Fruit fly (Drosophila melanogaster) whole organism, prepupa: ENCODE measurements around the gene Tace.

ENCODE experiments used
- CG10669 ChIP-seq: fragments of 200-800 bp; sonication (Bioruptor generic); optimal IDR thresholded peaks from 3 replicates; lab custom pipeline; 2018; ENCODE audit warnings: missing biosample characterization, mild to moderate bottlenecking, missing genetic modification characterization, moderate library complexity
- CG11294 ChIP-seq: fragments of 200-800 bp; sonication (Bioruptor generic); IDR thresholded peaks from 2 replicates; pipeline ENCODE4 v1.3.6; 2022; ENCODE audit warnings: missing biosample characterization, missing genetic modification characterization
- CG11762 ChIP-seq: fragments of 200-800 bp; sonication (Bioruptor generic); optimal IDR thresholded peaks from 3 replicates; lab custom pipeline; 2016; ENCODE audit warnings: missing biosample characterization, missing genetic modification characterization; ENCODE audit not compliant: insufficient read depth
- CG15336 ChIP-seq: fragments of 200-800 bp; sonication (Bioruptor generic); IDR thresholded peaks from 2 replicates; pipeline ENCODE4 v1.3.6; 2022; ENCODE audit warnings: missing biosample characterization, missing genetic modification characterization
- CG1621 ChIP-seq: fragments of 200-800 bp; sonication (Bioruptor generic); optimal IDR thresholded peaks from 3 replicates; lab custom pipeline; 2018; ENCODE audit warnings: missing biosample characterization, mild to moderate bottlenecking, missing genetic modification characterization
- CG3032 ChIP-seq: fragments of 200-800 bp; optimal IDR thresholded peaks from 2 replicates; lab custom pipeline; 2019; ENCODE audit warnings: missing biosample characterization, mild to moderate bottlenecking, missing genetic modification characterization, moderate library complexity
- CG34406 ChIP-seq: fragments of 200-800 bp; sonication (Bioruptor generic); optimal IDR thresholded peaks from 3 replicates; lab custom pipeline; 2016; ENCODE audit warnings: missing biosample characterization, missing genetic modification characterization
- CG6163 ChIP-seq: fragments of 200-800 bp; sonication (Bioruptor generic); IDR thresholded peaks from 3 replicates; pipeline ENCODE4 v1.3.6; 2022; ENCODE audit warnings: missing biosample characterization, missing genetic modification characterization
- CG6792 ChIP-seq: fragments of 200-800 bp; sonication (Bioruptor generic); optimal IDR thresholded peaks from 3 replicates; lab custom pipeline; 2016; ENCODE audit warnings: missing biosample characterization, missing genetic modification characterization
- CG6808 ChIP-seq: fragments of 200-800 bp; sonication (Bioruptor generic); optimal IDR thresholded peaks from 3 replicates; lab custom pipeline; 2017; ENCODE audit warnings: missing biosample characterization, missing genetic modification characterization, mild to moderate bottlenecking, moderate library complexity, missing genetic modification reagents
- CG6854 ChIP-seq: fragments of 200-800 bp; sonication (Bioruptor generic); optimal IDR thresholded peaks from 2 replicates; lab custom pipeline; 2017; ENCODE audit warnings: missing biosample characterization, mild to moderate bottlenecking, missing genetic modification characterization
- CG7368 ChIP-seq: fragments of 200-800 bp; sonication (Bioruptor generic); optimal IDR thresholded peaks from 3 replicates; lab custom pipeline; 2016; ENCODE audit warnings: missing biosample characterization, missing genetic modification characterization
- CG8119 ChIP-seq: fragments of 200-800 bp; sonication (Bioruptor generic); IDR thresholded peaks from 3 replicates; pipeline ENCODE4 v1.3.6; 2022; ENCODE audit warnings: missing biosample characterization, missing genetic modification characterization
- CG8319 ChIP-seq: fragments of 200-800 bp; sonication (Bioruptor generic); optimal IDR thresholded peaks from 3 replicates; lab custom pipeline; 2016; ENCODE audit warnings: missing biosample characterization, missing genetic modification characterization
- CG8632 ChIP-seq: fragments of 200-800 bp; sonication (Bioruptor generic); optimal IDR thresholded peaks from 3 replicates; lab custom pipeline; 2016; ENCODE audit warnings: missing biosample characterization, missing genetic modification characterization
- Eip75B ChIP-seq: fragments of 200-800 bp; sonication (Bioruptor generic); optimal IDR thresholded peaks from 3 replicates; lab custom pipeline; 2016; ENCODE audit warnings: missing biosample characterization, missing genetic modification characterization
- Eip78C ChIP-seq: fragments of 200-800 bp; sonication (Bioruptor generic); peaks from one replicate; lab custom pipeline; 2016; ENCODE audit warnings: missing biosample characterization, missing genetic modification characterization
- Eip93F ChIP-seq: fragments of 200-800 bp; sonication (Bioruptor generic); optimal IDR thresholded peaks from 2 replicates; lab custom pipeline; 2016; ENCODE audit warnings: missing biosample characterization, mild to moderate bottlenecking, missing genetic modification characterization
- Hr39 ChIP-seq: fragments of 200-800 bp; sonication (Bioruptor generic); optimal IDR thresholded peaks from 2 replicates; lab custom pipeline; 2016; ENCODE audit warnings: missing biosample characterization, missing genetic modification characterization
- OdsH ChIP-seq: fragments of 200-800 bp; sonication (Bioruptor generic); optimal IDR thresholded peaks from 3 replicates; lab custom pipeline; 2016; ENCODE audit warnings: missing biosample characterization, missing genetic modification characterization
- Smox ChIP-seq: fragments of 200-800 bp; sonication (Bioruptor generic); optimal IDR thresholded peaks from 3 replicates; lab custom pipeline; 2016; ENCODE audit warnings: missing biosample characterization, missing genetic modification characterization
- Sox14 ChIP-seq: fragments of 200-800 bp; sonication (Bioruptor generic); optimal IDR thresholded peaks from 3 replicates; lab custom pipeline; 2016; ENCODE audit warnings: missing biosample characterization, missing genetic modification characterization
- Sox15 ChIP-seq: fragments of 200-800 bp; sonication (Bioruptor generic); optimal IDR thresholded peaks from 3 replicates; lab custom pipeline; 2016; ENCODE audit warnings: missing biosample characterization, missing genetic modification characterization
- achi ChIP-seq: fragments of 200-800 bp; sonication (Bioruptor generic); optimal IDR thresholded peaks from 3 replicates; lab custom pipeline; 2016; ENCODE audit warnings: missing biosample characterization, missing genetic modification characterization
- dac ChIP-seq: fragments of 200-800 bp; sonication (Bioruptor generic); optimal IDR thresholded peaks from 2 replicates; lab custom pipeline; 2017; ENCODE audit warnings: missing biosample characterization, mild to moderate bottlenecking, missing genetic modification characterization
- eg ChIP-seq: fragments of 200-800 bp; sonication (Bioruptor generic); IDR thresholded peaks from 3 replicates; pipeline ENCODE4 v1.3.6; 2022; ENCODE audit warnings: missing biosample characterization, missing genetic modification characterization
- fd85E ChIP-seq: fragments of 200-800 bp; sonication (Bioruptor generic); optimal IDR thresholded peaks from 3 replicates; lab custom pipeline; 2016; ENCODE audit warnings: missing biosample characterization, missing genetic modification characterization
- fkh ChIP-seq: fragments of 200-800 bp; sonication (Bioruptor generic); optimal IDR thresholded peaks from 3 replicates; lab custom pipeline; 2017; ENCODE audit warnings: missing biosample characterization, mild to moderate bottlenecking, missing genetic modification characterization, moderate library complexity
- net ChIP-seq: fragments of 200-800 bp; sonication (Bioruptor generic); optimal IDR thresholded peaks from 3 replicates; lab custom pipeline; 2016; ENCODE audit warnings: missing biosample characterization, missing genetic modification characterization
- pdm3 ChIP-seq: fragments of 200-800 bp; sonication (Bioruptor generic); optimal IDR thresholded peaks from 3 replicates; lab custom pipeline; 2016; ENCODE audit warnings: missing biosample characterization, missing genetic modification characterization
- salr ChIP-seq, 2 experiments: fragments of 200-800 bp; sonication (Bioruptor generic); optimal IDR thresholded peaks; 3 replicates each; lab custom pipeline; 2016 to 2018; ENCODE audit warnings: missing biosample characterization in 2 of 2, missing genetic modification characterization in 2 of 2, mild to moderate bottlenecking in 1 of 2
- ss ChIP-seq, 2 experiments: fragments of 200-800 bp; sonication (Bioruptor generic); optimal IDR thresholded peaks; 2 replicates in 1 of 2; 3 replicates in 1 of 2; lab custom pipeline; 2017 to 2018; ENCODE audit warnings: mild to moderate bottlenecking in 2 of 2, missing biosample characterization in 2 of 2, missing genetic modification characterization in 2 of 2, moderate library complexity in 1 of 2
- svp ChIP-seq: fragments of 200-800 bp; sonication (Bioruptor generic); peaks from one replicate; lab custom pipeline; 2016; ENCODE audit warnings: missing biosample characterization, missing genetic modification characterization
- vri ChIP-seq: fragments of 200-800 bp; sonication (Bioruptor generic); optimal IDR thresholded peaks from 3 replicates; lab custom pipeline; 2016; ENCODE audit warnings: missing biosample characterization, mild to moderate bottlenecking, missing genetic modification characterization

The Tace gene

DNA sequence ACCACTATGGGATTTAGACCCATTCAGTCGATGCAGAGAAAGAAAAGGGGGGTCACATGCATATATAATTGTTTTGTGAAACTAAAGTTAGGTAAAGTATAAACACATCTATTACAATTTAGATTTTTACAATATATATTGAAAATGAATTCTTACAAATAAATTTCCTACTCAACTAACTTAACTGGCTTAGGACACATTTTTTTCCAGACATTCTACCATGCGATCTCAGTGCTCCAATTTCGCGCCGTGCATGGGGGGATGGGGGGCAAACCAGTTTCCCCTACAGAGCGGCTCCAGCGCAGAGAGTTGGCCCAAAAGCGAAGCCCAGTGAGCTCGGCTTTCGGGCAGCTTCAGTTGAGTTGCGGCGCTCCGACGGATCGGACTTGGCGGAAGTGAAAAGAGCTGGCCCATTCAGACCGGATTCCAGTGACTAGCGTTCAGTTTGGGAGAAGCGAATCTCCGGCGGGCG, 17.2 kb upstream of the Tace start, which contains the start of gene CG7896 (continued):
- peak; percentile 74 for TF ChIP-seq CG7368 (GFP tag; lab: Kevin White, UChicago)
- peak; percentile 67 for TF ChIP-seq dac (GFP tag; lab: Kevin White, UChicago)
- TF ChIP-seq Eip78C (GFP tag; lab: Kevin White, UChicago) = peak; percentile 94
- TF ChIP-seq achi (GFP tag; lab: Kevin White, UChicago) = peak; percentile 87
- TF ChIP-seq ss (GFP tag; optimal IDR thresholded peaks at IDR 0.05; lab: Kevin White, UChicago) = peak; percentile 56 to 86
- TF ChIP-seq CG3032 = peak; percentile 87
- TF ChIP-seq CG8319 (GFP tag; lab: Kevin White, UChicago) = peak; percentile 78
- TF ChIP-seq fkh (GFP tag; lab: Kevin White, UChicago) = peak; percentile 12
- TF ChIP-seq svp (GFP tag; lab: Kevin White, UChicago) = peak; percentile 97
- TF ChIP-seq fd85E (GFP tag; lab: Kevin White, UChicago) = peak; percentile 34
- peak; percentile 78 for TF ChIP-seq net (GFP tag; lab: Kevin White, UChicago)
- peak; percentile 93 for TF ChIP-seq CG8119 (GFP tag; lab: Robert Waterston, UW)
- TF ChIP-seq CG15336 (GFP tag; lab: Robert Waterston, UW) = peak; percentile 93
- peak; percentile 70 for TF ChIP-seq pdm3

DNA sequence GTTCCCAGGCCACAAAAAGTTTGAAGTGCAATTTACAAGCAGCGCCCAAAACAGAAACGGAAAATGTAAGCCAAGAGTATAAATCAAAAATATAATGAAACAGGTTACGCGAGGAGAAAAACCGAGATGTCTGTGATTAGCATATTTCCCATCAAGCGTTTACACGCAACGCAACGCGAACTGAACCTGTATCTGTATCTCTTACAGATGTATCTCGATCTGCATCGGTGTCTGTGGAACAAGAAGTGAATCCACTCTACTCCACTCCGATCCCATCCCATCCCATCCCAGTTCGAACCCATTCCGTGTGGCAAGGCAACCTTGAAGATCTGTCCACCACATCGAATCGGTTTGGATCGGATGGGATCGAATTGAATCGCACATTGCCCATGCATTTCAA, 16.4 kb upstream of the Tace start:
- TF ChIP-seq ss (GFP tag; optimal IDR thresholded peaks at IDR 0.05; lab: Kevin White, UChicago) = peak in 1 of 2 experiments; percentile 31
- TF ChIP-seq OdsH = no peak

DNA sequence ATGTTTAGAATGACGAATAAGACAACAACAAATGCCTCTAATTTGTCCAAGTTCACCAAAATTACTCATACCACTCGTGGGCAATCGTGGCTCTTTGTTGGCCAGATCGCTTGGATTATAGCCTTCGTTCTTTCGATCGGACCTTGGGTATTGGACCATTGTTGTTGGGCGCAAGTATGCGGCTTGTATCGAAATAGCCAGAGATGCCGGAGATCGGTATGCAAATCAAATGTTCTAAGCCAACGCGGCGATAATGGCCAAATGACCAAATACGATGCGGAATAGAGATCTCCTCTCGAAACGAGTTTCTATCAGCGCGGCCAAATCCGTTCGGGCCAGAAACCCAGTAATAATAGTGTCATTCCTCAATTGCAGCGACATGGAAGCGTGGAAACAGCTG, 15.1 kb upstream of the Tace start:
- TF ChIP-seq CG8319 (GFP tag; lab: Kevin White, UChicago) = no peak
- no peak for TF ChIP-seq CG8632 (GFP tag; lab: Kevin White, UChicago)
- TF ChIP-seq Sox15 (GFP tag; lab: Kevin White, UChicago) = no peak
- TF ChIP-seq CG34406 (GFP tag; lab: Kevin White, UChicago) = no peak
- no peak for TF ChIP-seq CG11294 (GFP tag; lab: Robert Waterston, UW)
- no peak for TF ChIP-seq achi (GFP tag; lab: Kevin White, UChicago)

DNA sequence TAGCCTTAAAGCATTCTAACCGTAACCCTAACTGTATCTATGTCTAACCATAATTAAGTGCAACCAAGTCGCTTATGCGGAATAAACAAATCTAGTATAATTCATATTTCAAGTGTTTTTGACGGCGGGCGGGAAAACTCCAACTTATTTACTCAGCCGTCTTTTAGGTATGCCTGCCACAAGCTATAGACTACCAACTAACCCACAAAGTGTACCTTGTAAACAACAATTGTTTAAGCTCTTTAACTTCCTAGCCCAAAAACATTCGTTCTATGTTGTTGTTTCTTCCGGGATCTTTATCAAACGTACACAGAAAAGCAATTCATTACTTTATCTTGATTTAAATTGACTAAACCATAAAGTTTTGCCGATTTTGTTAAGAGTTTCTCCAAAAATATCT, 9.6 kb upstream of the Tace start:
- TF ChIP-seq fkh (GFP tag; lab: Kevin White, UChicago) (peak; percentile 67), CG6792 (GFP tag; lab: Kevin White, UChicago) (no peak), CG11762 (no peak)

DNA sequence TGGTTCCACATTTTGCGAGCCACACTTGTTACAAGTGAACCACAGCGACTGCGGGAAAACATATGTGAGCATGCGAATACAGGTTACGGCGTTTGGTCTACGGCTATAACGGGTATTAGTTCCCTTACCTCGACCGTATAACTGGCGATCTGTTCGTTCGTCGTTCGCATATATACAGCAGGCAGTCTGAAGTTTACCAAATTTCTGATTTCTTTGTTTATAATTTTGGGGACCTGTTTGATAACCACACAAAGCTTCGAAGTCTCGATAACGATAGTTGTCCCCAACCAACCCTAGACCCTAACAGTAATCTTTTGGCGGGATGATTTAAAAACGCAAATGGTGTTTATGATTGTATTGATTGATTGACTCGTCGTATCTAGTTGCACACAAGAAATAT, 7.2 kb upstream of the Tace start, which contains the start of gene Acph-1:
Acph-1 (minus strand) TSS at position 278 of the 400 bp plus-strand sequence.
- TF ChIP-seq CG1621 (tag; lab: Kevin White, UChicago) (peak; percentile 1), fkh (GFP tag; lab: Kevin White, UChicago) (peak; percentile 6), Sox14 (peak; percentile 86), Eip93F (peak; percentile 33), CG6854 (GFP tag; lab: Kevin White, UChicago) (no peak), ss (GFP tag; optimal IDR thresholded peaks at IDR 0.05; lab: Kevin White, UChicago) (no peak), eg (GFP tag; lab: Robert Waterston, UW) (no peak), salr (GFP tag; optimal IDR thresholded peaks at IDR 0.05; lab: Kevin White, UChicago) (no peak)

DNA sequence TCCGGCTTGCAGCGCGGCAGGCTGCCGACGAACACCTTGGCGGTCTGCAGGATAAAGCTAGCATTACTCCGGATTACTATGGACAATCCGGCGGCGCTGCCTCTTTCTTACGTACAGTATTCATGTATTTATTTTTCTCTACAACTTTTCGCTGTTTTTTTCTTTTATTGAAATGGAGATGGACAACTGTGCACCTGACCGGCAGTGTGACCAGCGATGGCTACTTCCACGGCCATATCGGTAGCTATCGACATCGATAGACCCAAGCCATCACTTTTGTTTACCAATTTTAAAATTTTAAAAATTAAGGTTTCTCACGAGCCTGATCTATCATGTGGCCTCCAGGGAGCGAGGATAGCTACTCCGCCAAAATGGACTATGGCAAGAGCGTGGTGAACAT, 5.3 kb upstream of the Tace start, which contains the start of the genes CG7903 and Sas-6:
CG7903 (minus strand) TSS at position 197 of the 400 bp plus-strand sequence.
Sas-6 (plus strand) TSS at position 323 of the 400 bp plus-strand sequence.
- TF ChIP-seq Hr39 (GFP tag; lab: Kevin White, UChicago) = no peak
- no peak for TF ChIP-seq ss (GFP tag; optimal IDR thresholded peaks at IDR 0.05; lab: Kevin White, UChicago)
- TF ChIP-seq CG1621 (tag; lab: Kevin White, UChicago) = peak; percentile 16
- 0 out of 3 replicates have a peak, but pooled peaks have one; percentile 22 for TF ChIP-seq CG6163
- no peak for TF ChIP-seq Smox (GFP tag; lab: Kevin White, UChicago)
- no peak for TF ChIP-seq vri (GFP tag; lab: Kevin White, UChicago)
- no peak for TF ChIP-seq CG6808 (GFP tag; lab: Kevin White, UChicago)
- no peak for TF ChIP-seq eg (GFP tag; lab: Robert Waterston, UW)
- no peak for TF ChIP-seq CG10669 (GFP tag; lab: Kevin White, UChicago)
- TF ChIP-seq net (GFP tag; lab: Kevin White, UChicago) = no peak
- peak; percentile 43 for TF ChIP-seq Sox14
- no peak for TF ChIP-seq CG8632 (GFP tag; lab: Kevin White, UChicago)
- TF ChIP-seq Eip93F = no peak
- no peak for TF ChIP-seq fd85E (GFP tag; lab: Kevin White, UChicago)
- no peak for TF ChIP-seq CG6792 (GFP tag; lab: Kevin White, UChicago)
- peak; percentile 70 for TF ChIP-seq fkh (GFP tag; lab: Kevin White, UChicago)
- no peak for TF ChIP-seq Eip75B (GFP tag; lab: Kevin White, UChicago)
